Fruit fly (Drosophila melanogaster) whole organism, prepupa: ENCODE measurements around the gene fabp.
A peak's percentile ranks its signal among the peaks of the same experiment; 100 is the strongest.

Experiments
- CG10631 ChIP-seq: fragments of 200-800 bp; sonication (Bioruptor generic); optimal IDR thresholded peaks from 2 replicates; lab custom pipeline; 2016; ENCODE audit warnings: missing biosample characterization, missing genetic modification characterization
- CG10669 ChIP-seq: fragments of 200-800 bp; sonication (Bioruptor generic); optimal IDR thresholded peaks from 3 replicates; lab custom pipeline; 2018; ENCODE audit warnings: missing biosample characterization, mild to moderate bottlenecking, missing genetic modification characterization, moderate library complexity
- CG11294 ChIP-seq: fragments of 200-800 bp; sonication (Bioruptor generic); IDR thresholded peaks from 2 replicates; pipeline ENCODE4 v1.3.6; 2022; ENCODE audit warnings: missing biosample characterization, missing genetic modification characterization
- CG11902 ChIP-seq: fragments of 200-800 bp; sonication (Bioruptor generic); optimal IDR thresholded peaks from 3 replicates; lab custom pipeline; 2016; ENCODE audit warnings: missing biosample characterization, missing genetic modification characterization
- CG1621 ChIP-seq: fragments of 200-800 bp; sonication (Bioruptor generic); optimal IDR thresholded peaks from 3 replicates; lab custom pipeline; 2018; ENCODE audit warnings: missing biosample characterization, mild to moderate bottlenecking, missing genetic modification characterization
- CG16779 ChIP-seq: fragments of 200-800 bp; sonication (Bioruptor generic); optimal IDR thresholded peaks from 3 replicates; lab custom pipeline; 2017; ENCODE audit warnings: missing biosample characterization, mild to moderate bottlenecking, missing genetic modification characterization
- CG3032 ChIP-seq: fragments of 200-800 bp; optimal IDR thresholded peaks from 2 replicates; lab custom pipeline; 2019; ENCODE audit warnings: missing biosample characterization, mild to moderate bottlenecking, missing genetic modification characterization, moderate library complexity
- CG31627 ChIP-seq: fragments of 200-800 bp; sonication (Bioruptor generic); optimal IDR thresholded peaks from 3 replicates; lab custom pipeline; 2016; ENCODE audit warnings: missing biosample characterization, missing genetic modification characterization
- CG32006 ChIP-seq: fragments of 200-800 bp; sonication (Bioruptor generic); optimal IDR thresholded peaks from 3 replicates; lab custom pipeline; 2017; ENCODE audit warnings: missing biosample characterization, mild to moderate bottlenecking, missing genetic modification characterization
- CG34406 ChIP-seq: fragments of 200-800 bp; sonication (Bioruptor generic); optimal IDR thresholded peaks from 3 replicates; lab custom pipeline; 2016; ENCODE audit warnings: missing biosample characterization, missing genetic modification characterization
- CG3919 ChIP-seq: fragments of 200-800 bp; sonication (Bioruptor generic); optimal IDR thresholded peaks from 3 replicates; lab custom pipeline; 2016; ENCODE audit warnings: missing biosample characterization, missing genetic modification characterization
- CG4318 ChIP-seq: fragments of 200-800 bp; sonication (Bioruptor generic); optimal IDR thresholded peaks from 3 replicates; lab custom pipeline; 2017; ENCODE audit warnings: missing biosample characterization, mild to moderate bottlenecking, missing genetic modification characterization
- CG6163 ChIP-seq: fragments of 200-800 bp; sonication (Bioruptor generic); IDR thresholded peaks from 3 replicates; pipeline ENCODE4 v1.3.6; 2022; ENCODE audit warnings: missing biosample characterization, missing genetic modification characterization
- CG6276 ChIP-seq: fragments of 200-800 bp; sonication (Bioruptor generic); optimal IDR thresholded peaks from 2 replicates; lab custom pipeline; 2017; ENCODE audit warnings: missing biosample characterization, mild to moderate bottlenecking, missing genetic modification characterization
- CG6792 ChIP-seq: fragments of 200-800 bp; sonication (Bioruptor generic); optimal IDR thresholded peaks from 3 replicates; lab custom pipeline; 2016; ENCODE audit warnings: missing biosample characterization, missing genetic modification characterization
- CG6808 ChIP-seq: fragments of 200-800 bp; sonication (Bioruptor generic); optimal IDR thresholded peaks from 3 replicates; lab custom pipeline; 2017; ENCODE audit warnings: missing biosample characterization, missing genetic modification characterization, mild to moderate bottlenecking, moderate library complexity, missing genetic modification reagents
- CG6854 ChIP-seq: fragments of 200-800 bp; sonication (Bioruptor generic); optimal IDR thresholded peaks from 2 replicates; lab custom pipeline; 2017; ENCODE audit warnings: missing biosample characterization, mild to moderate bottlenecking, missing genetic modification characterization
- CG8119 ChIP-seq: fragments of 200-800 bp; sonication (Bioruptor generic); IDR thresholded peaks from 3 replicates; pipeline ENCODE4 v1.3.6; 2022; ENCODE audit warnings: missing biosample characterization, missing genetic modification characterization
- CG8632 ChIP-seq: fragments of 200-800 bp; sonication (Bioruptor generic); optimal IDR thresholded peaks from 3 replicates; lab custom pipeline; 2016; ENCODE audit warnings: missing biosample characterization, missing genetic modification characterization
- CG9139 ChIP-seq: fragments of 200-800 bp; sonication (Bioruptor generic); optimal IDR thresholded peaks from 3 replicates; lab custom pipeline; 2017; ENCODE audit warnings: missing biosample characterization, mild to moderate bottlenecking, missing genetic modification characterization
- Eip75B ChIP-seq: fragments of 200-800 bp; sonication (Bioruptor generic); optimal IDR thresholded peaks from 3 replicates; lab custom pipeline; 2016; ENCODE audit warnings: missing biosample characterization, missing genetic modification characterization
- Eip78C ChIP-seq: fragments of 200-800 bp; sonication (Bioruptor generic); peaks from one replicate; lab custom pipeline; 2016; ENCODE audit warnings: missing biosample characterization, missing genetic modification characterization
- Ets21C ChIP-seq: fragments of 200-800 bp; sonication (Bioruptor generic); optimal IDR thresholded peaks from 3 replicates; lab custom pipeline; 2016; ENCODE audit warnings: missing biosample characterization, missing genetic modification characterization
- Gug ChIP-seq: fragments of 200-800 bp; sonication (Bioruptor generic); IDR thresholded peaks from 2 replicates; pipeline ENCODE4 v1.3.6; 2022; ENCODE audit warnings: missing biosample characterization, missing genetic modification characterization
- Hr38 ChIP-seq: sonication (Bioruptor generic); optimal IDR thresholded peaks from 2 replicates; lab custom pipeline; 2016; ENCODE audit warnings: missing biosample characterization, missing genetic modification characterization
- Hr39 ChIP-seq: fragments of 200-800 bp; sonication (Bioruptor generic); optimal IDR thresholded peaks from 2 replicates; lab custom pipeline; 2016; ENCODE audit warnings: missing biosample characterization, missing genetic modification characterization
- Hr4 ChIP-seq: fragments of 200-800 bp; sonication (Bioruptor generic); optimal IDR thresholded peaks from 3 replicates; lab custom pipeline; 2016; ENCODE audit warnings: missing biosample characterization, missing genetic modification characterization
- Lpt ChIP-seq: fragments of 200-800 bp; sonication (Bioruptor generic); optimal IDR thresholded peaks from 3 replicates; lab custom pipeline; 2016; ENCODE audit warnings: missing biosample characterization, missing genetic modification characterization
- Met ChIP-seq: fragments of 200-800 bp; sonication (Bioruptor generic); optimal IDR thresholded peaks from 3 replicates; lab custom pipeline; 2016; ENCODE audit warnings: missing biosample characterization, missing genetic modification characterization
- Smox ChIP-seq: fragments of 200-800 bp; sonication (Bioruptor generic); optimal IDR thresholded peaks from 3 replicates; lab custom pipeline; 2016; ENCODE audit warnings: missing biosample characterization, missing genetic modification characterization
- Sox15 ChIP-seq: fragments of 200-800 bp; sonication (Bioruptor generic); optimal IDR thresholded peaks from 3 replicates; lab custom pipeline; 2016; ENCODE audit warnings: missing biosample characterization, missing genetic modification characterization
- achi ChIP-seq: fragments of 200-800 bp; sonication (Bioruptor generic); optimal IDR thresholded peaks from 3 replicates; lab custom pipeline; 2016; ENCODE audit warnings: missing biosample characterization, missing genetic modification characterization
- acj6 ChIP-seq: fragments of 200-800 bp; sonication (Bioruptor generic); optimal IDR thresholded peaks from 3 replicates; lab custom pipeline; 2016; ENCODE audit warnings: missing biosample characterization, missing genetic modification characterization
- cyc ChIP-seq: fragments of 200-800 bp; sonication (Bioruptor generic); optimal IDR thresholded peaks from 3 replicates; lab custom pipeline; 2016; ENCODE audit warnings: missing biosample characterization, missing genetic modification characterization
- eg ChIP-seq: fragments of 200-800 bp; sonication (Bioruptor generic); IDR thresholded peaks from 3 replicates; pipeline ENCODE4 v1.3.6; 2022; ENCODE audit warnings: missing biosample characterization, missing genetic modification characterization
- esn ChIP-seq: fragments of 200-800 bp; sonication (Bioruptor generic); optimal IDR thresholded peaks from 2 replicates; lab custom pipeline; 2016; ENCODE audit warnings: missing biosample characterization, mild to moderate bottlenecking, missing genetic modification characterization, moderate library complexity
- fd59A ChIP-seq: fragments of 200-800 bp; sonication (Bioruptor generic); optimal IDR thresholded peaks from 2 replicates; lab custom pipeline; 2017; ENCODE audit warnings: missing biosample characterization, mild to moderate bottlenecking, missing genetic modification characterization, missing genetic modification reagents
- fd85E ChIP-seq: fragments of 200-800 bp; sonication (Bioruptor generic); optimal IDR thresholded peaks from 3 replicates; lab custom pipeline; 2016; ENCODE audit warnings: missing biosample characterization, missing genetic modification characterization
- fkh ChIP-seq: fragments of 200-800 bp; sonication (Bioruptor generic); optimal IDR thresholded peaks from 3 replicates; lab custom pipeline; 2017; ENCODE audit warnings: missing biosample characterization, mild to moderate bottlenecking, missing genetic modification characterization, moderate library complexity
- lz ChIP-seq: fragments of 200-800 bp; sonication (Bioruptor generic); optimal IDR thresholded peaks from 3 replicates; lab custom pipeline; 2016; ENCODE audit warnings: missing biosample characterization, missing genetic modification characterization
- net ChIP-seq: fragments of 200-800 bp; sonication (Bioruptor generic); optimal IDR thresholded peaks from 3 replicates; lab custom pipeline; 2016; ENCODE audit warnings: missing biosample characterization, missing genetic modification characterization
- pdm3 ChIP-seq: fragments of 200-800 bp; sonication (Bioruptor generic); optimal IDR thresholded peaks from 3 replicates; lab custom pipeline; 2016; ENCODE audit warnings: missing biosample characterization, missing genetic modification characterization
- salr ChIP-seq, 2 experiments: fragments of 200-800 bp; sonication (Bioruptor generic); optimal IDR thresholded peaks; 3 replicates each; lab custom pipeline; 2016 to 2018; ENCODE audit warnings: missing biosample characterization in 2 of 2, missing genetic modification characterization in 2 of 2, mild to moderate bottlenecking in 1 of 2
- ss ChIP-seq, 2 experiments: fragments of 200-800 bp; sonication (Bioruptor generic); optimal IDR thresholded peaks; 2 replicates in 1 of 2; 3 replicates in 1 of 2; lab custom pipeline; 2017 to 2018; ENCODE audit warnings: mild to moderate bottlenecking in 2 of 2, missing biosample characterization in 2 of 2, missing genetic modification characterization in 2 of 2, moderate library complexity in 1 of 2
- svp ChIP-seq: fragments of 200-800 bp; sonication (Bioruptor generic); peaks from one replicate; lab custom pipeline; 2016; ENCODE audit warnings: missing biosample characterization, missing genetic modification characterization
- topi ChIP-seq: fragments of 200-800 bp; sonication (Bioruptor generic); optimal IDR thresholded peaks from 3 replicates; lab custom pipeline; 2016; ENCODE audit warnings: missing biosample characterization, missing genetic modification characterization

The fabp gene

dm6 chr3R:11614507-11614906 is 47.7 kb upstream of the fabp start (continued):
- TF ChIP-seq CG1621 (tag; lab: Kevin White, UChicago) (no peak), CG16779 (no peak), Hr4 (GFP tag; lab: Kevin White, UChicago) (peak; percentile 25), topi (GFP tag; lab: Kevin White, UChicago) (peak; percentile 56), eg (GFP tag; lab: Robert Waterston, UW) (0 out of 3 replicates have a peak, but pooled peaks have one; percentile 44), CG8632 (GFP tag; lab: Kevin White, UChicago) (peak; percentile 8), Smox (GFP tag; lab: Kevin White, UChicago) (peak; percentile 52), CG9139 (GFP tag; lab: Kevin White, UChicago) (no peak), Eip75B (GFP tag; lab: Kevin White, UChicago) (peak; percentile 56), esn (GFP tag; lab: Kevin White, UChicago) (peak; percentile 62), achi (peak; percentile 35), CG32006 (GFP tag; lab: Kevin White, UChicago) (peak; percentile 56), net (GFP tag; lab: Kevin White, UChicago) (no peak)

- TF ChIP-seq CG11902 (no peak), cyc (no peak), CG34406 (GFP tag; lab: Kevin White, UChicago) (no peak), CG4318 (GFP tag; lab: Kevin White, UChicago) (no peak), CG6163 (no peak), Ets21C (no peak), CG9139 (GFP tag; lab: Kevin White, UChicago) (peak; percentile 2), Smox (GFP tag; lab: Kevin White, UChicago) (no peak)
- TF ChIP-seq, all 60 proteins: peak for 1
Measured at dm6 chr3R:11614107-11614506, 47.3 kb upstream of the fabp start.

dm6 chr3R:11613252-11614036 is 46.6 kb upstream of the fabp start:
- TF ChIP-seq fkh (GFP tag; lab: Kevin White, UChicago) (peak; percentile 77), Met (GFP tag; lab: Kevin White, UChicago) (peak; percentile 55), CG10669 (GFP tag; lab: Kevin White, UChicago) (no peak), ss (GFP tag; optimal IDR thresholded peaks at IDR 0.05; lab: Kevin White, UChicago) (no peak), svp (GFP tag; lab: Kevin White, UChicago) (peak; percentile 89), CG6854 (GFP tag; lab: Kevin White, UChicago) (peak; percentile 31), lz (GFP tag; lab: Kevin White, UChicago) (peak; percentile 52), achi (no peak), CG3919 (peak; percentile 48), Gug (GFP tag; lab: Robert Waterston, UW) (no peak), Hr4 (GFP tag; lab: Kevin White, UChicago) (no peak), CG6276 (GFP tag; lab: Kevin White, UChicago) (no peak), CG8119 (no peak), Hr39 (GFP tag; lab: Kevin White, UChicago) (peak; percentile 69), Lpt (GFP tag; lab: Kevin White, UChicago) (no peak), CG31627 (GFP tag; lab: Kevin White, UChicago) (peak; percentile 73), CG6792 (GFP tag; lab: Kevin White, UChicago) (no peak), fd59A (GFP tag; lab: Kevin White, UChicago) (no peak), Sox15 (GFP tag; lab: Kevin White, UChicago) (no peak), Hr38 (no peak), CG11294 (GFP tag; lab: Robert Waterston, UW) (no peak), salr (GFP tag; optimal IDR thresholded peaks at IDR 0.05; lab: Kevin White, UChicago) (no peak), pdm3 (peak; percentile 49), Eip78C (GFP tag; lab: Kevin White, UChicago) (peak; percentile 69), Eip75B (GFP tag; lab: Kevin White, UChicago) (no peak), acj6 (GFP tag; lab: Kevin White, UChicago) (peak; percentile 36), Ets21C (peak; percentile 7), CG10631 (no peak), eg (GFP tag; lab: Robert Waterston, UW) (no peak), fd85E (no peak), CG3032 (peak; percentile 5), CG8632 (GFP tag; lab: Kevin White, UChicago) (no peak), esn (GFP tag; lab: Kevin White, UChicago) (peak; percentile 57), CG1621 (tag; lab: Kevin White, UChicago) (no peak), cyc (peak; percentile 63), CG6808 (GFP tag; lab: Kevin White, UChicago) (no peak)
